Worm (Caenorhabditis elegans): Measurements from ENCODE around the gene srt-74.

- TF ChIP-seq pqm-1 (tag; optimal IDR thresholded peaks at IDR 0.05) = no peak
- no peak for TF ChIP-seq ces-1 (GFP tag; optimal IDR thresholded peaks at IDR 0.05)
These were observed 50.5 kb downstream of the srt-74 start for ce11 chrV:14231656-14232055.

Measured in whole organism, L4 larva.